Worm (Caenorhabditis elegans) whole organism, early embryonic: ENCODE results near the gene C09B9.4.

Source experiments
- B0310.2 ChIP-seq: sonication (generic microtip); optimal IDR thresholded peaks from 2 replicates; lab custom pipeline; 2016; ENCODE audit warnings: mild to moderate bottlenecking, missing genetic modification characterization, missing compliant biosample characterization
- F13C5.2 ChIP-seq: sonication (generic microtip); optimal IDR thresholded peaks from 2 replicates; lab custom pipeline; 2017; ENCODE audit warnings: mild to moderate bottlenecking, missing genetic modification characterization, inconsistent platforms, missing compliant biosample characterization
- aly-1 ChIP-seq: sonication (generic microtip); optimal IDR thresholded peaks from 2 replicates; lab custom pipeline; 2016; ENCODE audit warnings: missing genetic modification characterization, missing compliant biosample characterization
- ama-1 ChIP-seq: fragments of 150-350 bp; optimal IDR thresholded peaks from 2 replicates; lab custom pipeline; 2014
- ceh-13 ChIP-seq: fragments of 200-800 bp; sonication (Bioruptor generic); optimal IDR thresholded peaks from 2 replicates; lab custom pipeline; 2018; ENCODE audit warnings: mild to moderate bottlenecking, missing genetic modification characterization, missing compliant biosample characterization
- ceh-36 ChIP-seq: sonication (generic microtip); optimal IDR thresholded peaks from 2 replicates; lab custom pipeline; 2016; ENCODE audit warnings: missing genetic modification characterization, inconsistent platforms, missing compliant biosample characterization
- ets-7 ChIP-seq: sonication (generic microtip); optimal IDR thresholded peaks from 2 replicates; lab custom pipeline; 2016; ENCODE audit warnings: missing genotype, missing genetic modification characterization, missing compliant biosample characterization
- flt-1 ChIP-seq: fragments of 200-800 bp; sonication (Bioruptor generic); IDR thresholded peaks from 2 replicates; pipeline ENCODE4 v1.3.6; 2022; ENCODE audit warnings: missing genetic modification characterization, missing compliant biosample characterization
- hmbx-1 ChIP-seq: sonication (generic microtip); optimal IDR thresholded peaks from 2 replicates; lab custom pipeline; 2016; ENCODE audit warnings: mild to moderate bottlenecking, missing genetic modification characterization, missing compliant biosample characterization
- hmg-4 ChIP-seq: fragments of 200-800 bp; sonication (Bioruptor generic); optimal IDR thresholded peaks from 2 replicates; lab custom pipeline; 2018; ENCODE audit warnings: mild to moderate bottlenecking, missing genetic modification characterization, missing compliant biosample characterization
- hnd-1 ChIP-seq: sonication (generic microtip); optimal IDR thresholded peaks from 2 replicates; lab custom pipeline; 2016; ENCODE audit warnings: missing genetic modification characterization, missing compliant biosample characterization
- pes-1 ChIP-seq: fragments of 200-800 bp; sonication (Bioruptor generic); IDR thresholded peaks from 2 replicates; pipeline ENCODE4 v1.3.6; 2022; ENCODE audit warnings: missing genetic modification reagents, missing genetic modification characterization, missing compliant biosample characterization
- scrt-1 ChIP-seq: fragments of 200-800 bp; sonication (Bioruptor generic); IDR thresholded peaks from 2 replicates; pipeline ENCODE4 v1.3.6; 2022; ENCODE audit warnings: missing genetic modification characterization, missing compliant biosample characterization
- sea-1 ChIP-seq: fragments of 200-800 bp; sonication (Bioruptor generic); conservative IDR thresholded peaks from 2 replicates; pipeline ENCODE4 v1.3.6; 2022; ENCODE audit warnings: missing genetic modification characterization, missing compliant biosample characterization
- tbx-11 ChIP-seq: fragments of 200-800 bp; sonication (Bioruptor generic); IDR thresholded peaks from 2 replicates; pipeline ENCODE4 v1.3.6; 2022; ENCODE audit warnings: missing genetic modification characterization, missing compliant biosample characterization
- tbx-37 ChIP-seq: fragments of 200-800 bp; sonication (Bioruptor generic); conservative IDR thresholded peaks from 2 replicates; pipeline ENCODE4 v1.3.6; 2022; ENCODE audit warnings: missing genetic modification reagents, missing genetic modification characterization, missing compliant biosample characterization
- tra-4 ChIP-seq: sonication (generic microtip); optimal IDR thresholded peaks from 2 replicates; lab custom pipeline; 2017; ENCODE audit warnings: missing genetic modification characterization, missing compliant biosample characterization

The C09B9.4 gene

DNA sequence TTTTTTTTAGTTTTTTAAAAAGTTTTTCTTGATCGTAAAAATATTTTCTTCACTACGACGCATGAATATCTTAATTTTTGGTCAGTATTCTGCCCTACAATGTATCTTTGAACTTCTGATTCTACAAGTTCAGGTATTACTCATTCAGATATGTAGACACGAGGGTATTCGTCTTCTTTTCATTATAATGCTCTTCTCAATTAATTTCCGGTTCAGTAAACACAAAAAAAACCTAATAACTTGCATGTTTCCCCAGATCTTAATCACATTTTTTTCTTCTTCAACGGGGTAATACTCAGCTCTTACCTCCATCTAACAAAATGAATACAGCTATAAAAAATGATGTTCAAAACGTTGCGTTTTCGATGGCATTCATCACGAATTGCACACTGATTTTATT, 41.1 kb downstream of the C09B9.4 start, which contains the start of gene str-162:
Gene str-162 (plus strand): TSS at position 301 of the 400 bp plus-strand sequence.
- TF ChIP-seq hmg-4: no peak
- no peak for TF ChIP-seq pes-1 (GFP tag; lab: Robert Waterston, UW)
- TF ChIP-seq ama-1: no peak
- no peak for TF ChIP-seq B0310.2 (tag; lab: Kevin White, UChicago)
- TF ChIP-seq F13C5.2: no peak
- no peak for TF ChIP-seq tbx-37
- TF ChIP-seq sea-1 (GFP tag; lab: Robert Waterston, UW): no peak
- TF ChIP-seq aly-1: no peak
- no peak for TF ChIP-seq tra-4 (tag; lab: Kevin White, UChicago)
- TF ChIP-seq ceh-13 (GFP tag; lab: Kevin White, UChicago): no peak
- TF ChIP-seq tbx-11 (GFP tag; lab: Robert Waterston, UW): no peak
- no peak for TF ChIP-seq ets-7 (tag; lab: Kevin White, UChicago)
- TF ChIP-seq scrt-1 (GFP tag; lab: Robert Waterston, UW): no peak
- TF ChIP-seq hnd-1 (tag; lab: Kevin White, UChicago): no peak
- no peak for TF ChIP-seq flt-1 (GFP tag; lab: Robert Waterston, UW)

ce11 chrIV:4988531-4988930, 44.6 kb downstream of the C09B9.4 start, which contains the start of gene E03H12.7:
Gene E03H12.7, minus strand, starts transcription at chrIV:4988631.
- TF ChIP-seq B0310.2 (tag; lab: Kevin White, UChicago) (no peak), ama-1 (no peak), scrt-1 (GFP tag; lab: Robert Waterston, UW) (no peak), ceh-13 (GFP tag; lab: Kevin White, UChicago) (no peak), pes-1 (GFP tag; lab: Robert Waterston, UW) (no peak), tbx-37 (no peak), hmg-4 (no peak), hmbx-1 (tag; lab: Kevin White, UChicago) (no peak), ceh-36 (tag; lab: Kevin White, UChicago) (no peak), aly-1 (no peak), tbx-11 (GFP tag; lab: Robert Waterston, UW) (no peak), hnd-1 (tag; lab: Kevin White, UChicago) (no peak), flt-1 (GFP tag; lab: Robert Waterston, UW) (no peak), F13C5.2 (no peak)

DNA sequence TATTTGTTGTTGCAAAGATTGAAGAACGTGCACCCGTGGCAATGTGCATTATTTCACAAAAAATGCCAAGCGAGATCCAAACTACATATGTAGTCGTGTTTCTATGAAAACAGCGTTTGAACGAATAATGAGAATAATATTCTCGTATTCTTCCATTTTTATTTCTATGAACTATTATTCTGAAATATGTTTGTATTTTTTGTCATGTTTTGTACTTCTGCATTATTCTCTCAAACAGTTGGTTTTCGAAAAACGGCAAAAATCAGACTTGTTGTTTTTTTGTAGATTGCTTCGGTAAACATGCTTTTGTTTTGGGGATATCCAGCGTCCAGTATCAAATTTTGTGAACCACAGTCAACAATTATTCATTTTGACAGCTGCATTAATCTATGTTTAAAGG, 46.9 kb downstream of the C09B9.4 start, which contains the start of gene clec-177:
Gene clec-177 (plus strand): TSS at position 301 of the 400 bp plus-strand sequence.
- no peak for TF ChIP-seq tbx-11 (GFP tag; lab: Robert Waterston, UW)
- no peak for TF ChIP-seq hmg-4
- no peak for TF ChIP-seq aly-1
- no peak for TF ChIP-seq B0310.2 (tag; lab: Kevin White, UChicago)
- no peak for TF ChIP-seq ceh-13 (GFP tag; lab: Kevin White, UChicago)
- no peak for TF ChIP-seq hmbx-1 (tag; lab: Kevin White, UChicago)
- no peak for TF ChIP-seq hnd-1 (tag; lab: Kevin White, UChicago)
- no peak for TF ChIP-seq sea-1 (GFP tag; lab: Robert Waterston, UW)
- no peak for TF ChIP-seq scrt-1 (GFP tag; lab: Robert Waterston, UW)
- TF ChIP-seq ama-1: no peak

DNA sequence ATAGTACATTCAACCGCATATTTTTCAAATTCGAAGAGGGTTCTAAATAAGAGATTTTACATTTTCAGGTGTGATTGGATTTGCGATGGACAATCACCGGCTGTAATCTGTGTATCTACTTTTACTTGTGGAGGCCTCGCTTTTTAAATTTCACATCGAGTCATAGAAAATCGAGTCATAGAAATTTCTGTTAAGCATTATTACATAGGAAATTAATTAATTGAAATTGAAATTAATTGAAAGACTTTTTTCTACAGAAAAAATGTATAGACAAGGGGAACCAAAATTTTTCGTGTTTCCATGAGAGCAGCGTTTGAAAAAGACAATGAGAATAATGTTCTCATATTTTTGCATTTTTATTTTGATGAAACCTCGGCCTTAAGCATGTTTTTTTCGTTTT, 49.4 kb downstream of the C09B9.4 start, which contains the start of gene clec-176:
Gene clec-176 (plus strand): TSS at position 301 of the 400 bp plus-strand sequence.
- TF ChIP-seq ama-1: no peak
- no peak for TF ChIP-seq F13C5.2
- TF ChIP-seq ceh-36 (tag; lab: Kevin White, UChicago): no peak
- no peak for TF ChIP-seq hmbx-1 (tag; lab: Kevin White, UChicago)
- TF ChIP-seq ets-7 (tag; lab: Kevin White, UChicago): no peak

DNA sequence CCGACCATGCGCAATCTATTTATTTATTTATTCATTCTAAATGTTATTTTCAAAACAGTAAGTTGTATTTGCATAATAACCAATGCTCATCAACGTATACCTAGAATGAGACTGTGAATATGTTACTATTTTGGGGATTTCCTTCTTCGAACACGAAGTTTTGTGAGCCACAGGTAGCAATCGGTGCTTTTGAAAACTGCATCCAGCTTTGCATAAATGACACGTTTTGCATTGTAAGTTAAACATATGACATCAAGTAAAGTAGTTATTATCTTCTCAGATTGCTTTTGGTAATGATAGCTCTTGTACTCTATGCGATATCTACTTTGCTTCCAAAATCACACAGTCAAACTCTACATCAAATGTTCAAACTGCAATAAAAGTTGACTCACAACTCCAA, 50.7 kb downstream of the C09B9.4 start, which contains the start of gene E03H12.4:
Gene E03H12.4 (plus strand): TSS at position 120 of the 400 bp plus-strand sequence.
- TF ChIP-seq B0310.2 (tag; lab: Kevin White, UChicago): no peak
- no peak for TF ChIP-seq ama-1
- TF ChIP-seq pes-1 (GFP tag; lab: Robert Waterston, UW): no peak
- TF ChIP-seq hmbx-1 (tag; lab: Kevin White, UChicago): no peak
- no peak for TF ChIP-seq ceh-13 (GFP tag; lab: Kevin White, UChicago)
